Worm (Caenorhabditis elegans): ENCODE data around the gene ttc-17.

Gene ttc-17

ce11 chrV:8937476-8938249 lies 19.2 kb upstream of the ttc-17 start:
- TF ChIP-seq eor-1 (tag; optimal IDR thresholded peaks at IDR 0.05) (no peak), ama-1 (optimal IDR thresholded peaks at IDR 0.05) (peak; percentile 64)

- TF ChIP-seq pha-4 (tag; optimal IDR thresholded peaks at IDR 0.05) (no peak), ama-1 (optimal IDR thresholded peaks at IDR 0.05) (peak; percentile 81), elt-1 (tag; optimal IDR thresholded peaks at IDR 0.05) (no peak), ZK546.5 (tag; optimal IDR thresholded peaks at IDR 0.05) (no peak), R02D3.7 (tag; optimal IDR thresholded peaks at IDR 0.05) (no peak), aly-2 (tag; optimal IDR thresholded peaks at IDR 0.05) (no peak), nhr-67 (tag; optimal IDR thresholded peaks at IDR 0.05) (no peak)
Measured at ce11 chrV:8938445-8938844, 18.4 kb upstream of the ttc-17 start.

- TF ChIP-seq nhr-43 (tag; optimal IDR thresholded peaks at IDR 0.05; ENCODE audit: poor library complexity, severe bottlenecking), result peak; percentile 8
- TF ChIP-seq egl-27 (tag; optimal IDR thresholded peaks at IDR 0.05), result no peak
- TF ChIP-seq ama-1 (optimal IDR thresholded peaks at IDR 0.05), result peak; percentile 76
Measured at ce11 chrV:8938943-8939342, 17.9 kb upstream of the ttc-17 start.

- TF ChIP-seq tbx-2 (tag; optimal IDR thresholded peaks at IDR 0.05) (no peak), nhr-28 (tag; optimal IDR thresholded peaks at IDR 0.05) (no peak), ztf-11 (tag; optimal IDR thresholded peaks at IDR 0.05) (no peak), elt-1 (tag; optimal IDR thresholded peaks at IDR 0.05) (no peak), aly-2 (tag; optimal IDR thresholded peaks at IDR 0.05) (no peak), nhr-11 (tag; optimal IDR thresholded peaks at IDR 0.05) (no peak), jun-1 (tag; optimal IDR thresholded peaks at IDR 0.05) (no peak), ZK546.5 (tag; optimal IDR thresholded peaks at IDR 0.05) (no peak), pha-4 (tag; optimal IDR thresholded peaks at IDR 0.05) (peak; percentile 35), nfya-1 (tag; optimal IDR thresholded peaks at IDR 0.05; ENCODE audit: insufficient read depth) (peak; percentile 18), pqm-1 (tag; optimal IDR thresholded peaks at IDR 0.05) (no peak), ceh-28 (tag; optimal IDR thresholded peaks at IDR 0.05) (no peak), mml-1 (tag; optimal IDR thresholded peaks at IDR 0.05) (no peak), nhr-25 (tag; optimal IDR thresholded peaks at IDR 0.05) (peak; percentile 27), daf-12 (tag; optimal IDR thresholded peaks at IDR 0.05) (no peak), elt-2 (tag; optimal IDR thresholded peaks at IDR 0.05) (peak; percentile 32), lin-39 (tag; optimal IDR thresholded peaks at IDR 0.05) (no peak), ztf-4 (tag; optimal IDR thresholded peaks at IDR 0.05) (peak; percentile 39), ama-1 (optimal IDR thresholded peaks at IDR 0.05) (peak; percentile 98), lsy-12 (tag; optimal IDR thresholded peaks at IDR 0.05) (peak; percentile 1), nhr-12 (tag; optimal IDR thresholded peaks at IDR 0.05) (no peak), fkh-2 (tag; optimal IDR thresholded peaks at IDR 0.05) (no peak)
Measured at ce11 chrV:8939424-8940065, 17.3 kb upstream of the ttc-17 start.

ce11 chrV:8940419-8940818 lies 16.4 kb upstream of the ttc-17 start:
- TF ChIP-seq hmg-11 (tag; optimal IDR thresholded peaks at IDR 0.05) (no peak), lin-39 (tag; optimal IDR thresholded peaks at IDR 0.05) (no peak), nhr-25 (tag; optimal IDR thresholded peaks at IDR 0.05) (no peak), ceh-16 (tag; optimal IDR thresholded peaks at IDR 0.05) (no peak), fkh-10 (GFP tag; optimal IDR thresholded peaks at IDR 0.05) (no peak), sea-2 (GFP tag; optimal IDR thresholded peaks at IDR 0.05) (no peak), ceh-28 (tag; optimal IDR thresholded peaks at IDR 0.05) (no peak), egl-5 (tag; optimal IDR thresholded peaks at IDR 0.05) (no peak), nhr-23 (tag; optimal IDR thresholded peaks at IDR 0.05) (no peak), mdl-1 (tag; optimal IDR thresholded peaks at IDR 0.05) (no peak), nhr-11 (tag; optimal IDR thresholded peaks at IDR 0.05) (no peak), ztf-11 (tag; optimal IDR thresholded peaks at IDR 0.05) (no peak), jun-1 (tag; optimal IDR thresholded peaks at IDR 0.05) (no peak), zag-1 (tag; optimal IDR thresholded peaks at IDR 0.05) (no peak), eor-1 (tag; optimal IDR thresholded peaks at IDR 0.05) (no peak), ama-1 (optimal IDR thresholded peaks at IDR 0.05) (no peak)

All from whole organism, L3 larva.